Fruit fly (Drosophila melanogaster) whole organism, embryonic: ENCODE data around the gene papi.

Source experiments
- Atf-2 ChIP-seq: fragments of 200-800 bp; sonication (Bioruptor generic); optimal IDR thresholded peaks from 2 replicates; lab custom pipeline; 2016; ENCODE audit warnings: missing biosample characterization, missing genetic modification characterization
- Atf3 ChIP-seq: fragments of 200-800 bp; sonication (Bioruptor generic); optimal IDR thresholded peaks from 3 replicates; lab custom pipeline; 2016; ENCODE audit warnings: missing biosample characterization, missing genetic modification characterization
- BEAF-32 ChIP-seq: fragments of 200-800 bp; sonication (Bioruptor generic); optimal IDR thresholded peaks from 3 replicates; lab custom pipeline; 2017; ENCODE audit warnings: missing biosample characterization, missing genetic modification characterization, mild to moderate bottlenecking, moderate library complexity, missing genetic modification reagents
- BtbVII ChIP-seq: fragments of 200-800 bp; sonication (Bioruptor generic); optimal IDR thresholded peaks from 3 replicates; lab custom pipeline; 2017; ENCODE audit warnings: missing biosample characterization, mild to moderate bottlenecking, missing genetic modification characterization
- Bteb2 ChIP-seq: fragments of 200-800 bp; sonication (Bioruptor generic); optimal IDR thresholded peaks from 2 replicates; lab custom pipeline; 2016; ENCODE audit warnings: missing biosample characterization, missing genetic modification characterization
- CG12071 ChIP-seq: fragments of 200-800 bp; sonication (Bioruptor generic); optimal IDR thresholded peaks from 3 replicates; lab custom pipeline; 2018; ENCODE audit warnings: missing biosample characterization, mild to moderate bottlenecking, missing genetic modification characterization
- CG12391 ChIP-seq: fragments of 200-800 bp; sonication (Bioruptor generic); optimal IDR thresholded peaks from 3 replicates; lab custom pipeline; 2018; ENCODE audit warnings: missing biosample characterization, mild to moderate bottlenecking, missing genetic modification characterization, moderate library complexity
- CG12659 ChIP-seq: fragments of 200-800 bp; sonication (Bioruptor generic); optimal IDR thresholded peaks from 3 replicates; lab custom pipeline; 2017; ENCODE audit warnings: mild to moderate bottlenecking, missing biosample characterization, missing genetic modification reagents, missing genetic modification characterization
- CG15073 ChIP-seq: fragments of 200-800 bp; sonication (Bioruptor generic); optimal IDR thresholded peaks from 2 replicates; lab custom pipeline; 2016; ENCODE audit warnings: missing biosample characterization, missing genetic modification characterization
- CG17568 ChIP-seq: fragments of 200-800 bp; sonication (Bioruptor generic); optimal IDR thresholded peaks from 2 replicates; lab custom pipeline; 2018; ENCODE audit warnings: missing biosample characterization, mild to moderate bottlenecking, missing genetic modification characterization, moderate library complexity
- CG17612 ChIP-seq: fragments of 200-800 bp; sonication (Bioruptor generic); IDR thresholded peaks from 2 replicates; pipeline ENCODE4 v1.3.6; 2022; ENCODE audit warnings: missing biosample characterization, missing genetic modification characterization
- CG1832 ChIP-seq: fragments of 200-800 bp; sonication (Bioruptor generic); optimal IDR thresholded peaks from 2 replicates; lab custom pipeline; 2017; ENCODE audit warnings: missing biosample characterization, mild to moderate bottlenecking, missing genetic modification characterization, inconsistent platforms
- CG30431 ChIP-seq: fragments of 200-800 bp; sonication (Bioruptor generic); optimal IDR thresholded peaks from 2 replicates; lab custom pipeline; 2017; ENCODE audit warnings: missing biosample characterization, missing genetic modification characterization
- CG42726 ChIP-seq: fragments of 200-800 bp; sonication (Bioruptor generic); IDR thresholded peaks from 2 replicates; pipeline ENCODE4 v1.3.6; 2022; ENCODE audit warnings: missing biosample characterization, missing genetic modification characterization; ENCODE audit not compliant: partially characterized antibody
- CG7372 ChIP-seq: fragments of 200-800 bp; sonication (Bioruptor generic); IDR thresholded peaks from 2 replicates; pipeline ENCODE4 v1.3.6; 2022; ENCODE audit warnings: missing biosample characterization, missing genetic modification characterization
- CG7556 ChIP-seq: fragments of 200-800 bp; sonication (Bioruptor generic); optimal IDR thresholded peaks from 2 replicates; lab custom pipeline; 2017; ENCODE audit warnings: missing biosample characterization, mild to moderate bottlenecking, missing genetic modification characterization
- CG8478 ChIP-seq: fragments of >200 bp; optimal IDR thresholded peaks from 2 replicates; lab custom pipeline; 2018
- CG9727 ChIP-seq: fragments of 200-800 bp; sonication (Bioruptor generic); optimal IDR thresholded peaks from 3 replicates; lab custom pipeline; 2017; ENCODE audit warnings: missing biosample characterization, mild to moderate bottlenecking, missing genetic modification characterization
- CG9876 ChIP-seq: fragments of 200-800 bp; sonication (Bioruptor generic); optimal IDR thresholded peaks from 2 replicates; lab custom pipeline; 2016; ENCODE audit warnings: missing biosample characterization, missing genetic modification characterization
- CHES-1-like ChIP-seq: fragments of 200-800 bp; sonication (Bioruptor generic); optimal IDR thresholded peaks from 2 replicates; lab custom pipeline; 2016; ENCODE audit warnings: missing biosample characterization, missing genetic modification characterization
- Dbx ChIP-seq: fragments of 200-800 bp; sonication (Bioruptor generic); IDR thresholded peaks from 3 replicates; pipeline ENCODE4 v1.3.6; 2022; ENCODE audit warnings: missing biosample characterization, missing genetic modification characterization
- Dp ChIP-seq: fragments of 200-800 bp; sonication (Bioruptor generic); optimal IDR thresholded peaks from 2 replicates; lab custom pipeline; 2018; ENCODE audit warnings: missing biosample characterization, mild to moderate bottlenecking, missing genetic modification characterization, moderate library complexity
- HLH3B ChIP-seq: fragments of 200-800 bp; sonication (Bioruptor generic); IDR thresholded peaks from 2 replicates; pipeline ENCODE4 v1.3.6; 2022; ENCODE audit warnings: missing biosample characterization, missing genetic modification characterization
- Hand ChIP-seq: fragments of 200-800 bp; sonication (Bioruptor generic); optimal IDR thresholded peaks from 2 replicates; lab custom pipeline; 2017; ENCODE audit warnings: mild to moderate bottlenecking, missing biosample characterization, missing genetic modification reagents, missing genetic modification characterization
- HmgZ ChIP-seq: fragments of 200-800 bp; sonication (Bioruptor generic); optimal IDR thresholded peaks from 2 replicates; lab custom pipeline; 2018; ENCODE audit warnings: missing biosample characterization, mild to moderate bottlenecking, missing genetic modification characterization
- Hr3 ChIP-seq: fragments of 200-800 bp; sonication (Bioruptor generic); optimal IDR thresholded peaks from 3 replicates; lab custom pipeline; 2016; ENCODE audit warnings: missing biosample characterization, missing genetic modification characterization
- Hr39 ChIP-seq: fragments of >200 bp; optimal IDR thresholded peaks from 2 replicates; lab custom pipeline; 2017
- MTF-1 ChIP-seq: fragments of 200-800 bp; sonication (Bioruptor generic); optimal IDR thresholded peaks from 2 replicates; lab custom pipeline; 2018; ENCODE audit warnings: missing biosample characterization, mild to moderate bottlenecking, missing genetic modification characterization, borderline replicate concordance
- Max ChIP-seq: fragments of 200-800 bp; sonication (Bioruptor generic); optimal IDR thresholded peaks from 2 replicates; lab custom pipeline; 2016; ENCODE audit warnings: missing biosample characterization, mild to moderate bottlenecking, missing genetic modification characterization
- Scr ChIP-seq: fragments of 200-800 bp; sonication (Bioruptor generic); IDR thresholded peaks from 2 replicates; pipeline ENCODE4 v1.3.6; 2022; ENCODE audit warnings: missing biosample characterization, missing genetic modification characterization; ENCODE audit not compliant: partially characterized antibody
- Sox100B ChIP-seq: fragments of 200-800 bp; sonication (Bioruptor generic); optimal IDR thresholded peaks from 3 replicates; lab custom pipeline; 2018; ENCODE audit warnings: missing biosample characterization, mild to moderate bottlenecking, missing genetic modification characterization
- Tbp ChIP-seq: fragments of >200 bp; optimal IDR thresholded peaks from 2 replicates; lab custom pipeline; 2018; ENCODE audit warnings: missing biosample characterization, missing genetic modification characterization
- Trl ChIP-seq, 3 experiments: fragments of >200 bp in 2 of 3; fragments of 200-800 bp in 1 of 3; sonication (Bioruptor generic) in 1 of 3; optimal IDR thresholded peaks; 2 replicates in 1 of 3; 3 replicates in 2 of 3; lab custom pipeline; 2016 to 2017; ENCODE audit warnings: missing biosample characterization in 1 of 3, missing genetic modification characterization in 1 of 3
- abd-A ChIP-seq: fragments of 200-800 bp; sonication (Bioruptor generic); optimal IDR thresholded peaks from 3 replicates; lab custom pipeline; 2019; ENCODE audit warnings: missing biosample characterization, mild to moderate bottlenecking, missing genetic modification characterization, moderate library complexity
- ara ChIP-seq: fragments of 200-800 bp; sonication (Bioruptor generic); IDR thresholded peaks from 2 replicates; pipeline ENCODE4 v1.3.6; 2022; ENCODE audit warnings: missing biosample characterization, missing genetic modification characterization
- btn ChIP-seq: fragments of 200-800 bp; sonication (Bioruptor generic); optimal IDR thresholded peaks from 2 replicates; lab custom pipeline; 2016; ENCODE audit warnings: missing biosample characterization, missing genetic modification characterization
- cas ChIP-seq: fragments of 200-800 bp; sonication (Bioruptor generic); IDR thresholded peaks from 2 replicates; pipeline ENCODE4 v1.3.6; 2022; ENCODE audit warnings: missing biosample characterization, missing genetic modification characterization
- caup ChIP-seq: fragments of 200-800 bp; sonication (Bioruptor generic); optimal IDR thresholded peaks from 3 replicates; lab custom pipeline; 2017; ENCODE audit warnings: missing biosample characterization, mild to moderate bottlenecking, missing genetic modification characterization, moderate library complexity; ENCODE audit not compliant: severe bottlenecking
- crc ChIP-seq: fragments of 200-800 bp; sonication (Bioruptor generic); optimal IDR thresholded peaks from 2 replicates; lab custom pipeline; 2016; ENCODE audit warnings: missing biosample characterization, missing genetic modification characterization
- esg ChIP-seq: fragments of 200-800 bp; sonication (Bioruptor generic); conservative IDR thresholded peaks from 2 replicates; pipeline ENCODE4 v1.3.6; 2022; ENCODE audit warnings: missing biosample characterization, missing genetic modification characterization
- gce ChIP-seq: fragments of 200-800 bp; sonication (Bioruptor generic); IDR thresholded peaks from 3 replicates; pipeline ENCODE4 v1.3.6; 2022; ENCODE audit warnings: missing biosample characterization, missing genetic modification characterization
- gcm2 ChIP-seq: fragments of 200-800 bp; sonication (Bioruptor generic); optimal IDR thresholded peaks from 2 replicates; lab custom pipeline; 2016; ENCODE audit warnings: missing biosample characterization, missing genetic modification characterization
- org-1 ChIP-seq: fragments of 200-800 bp; sonication (Bioruptor generic); optimal IDR thresholded peaks from 2 replicates; lab custom pipeline; 2017; ENCODE audit warnings: missing biosample characterization, missing genetic modification characterization
- pan ChIP-seq, 4 experiments: fragments of >200 bp in 3 of 4; fragments of 200-800 bp in 1 of 4; sonication (Bioruptor generic) in 1 of 4; optimal IDR thresholded peaks in 3 of 4; IDR thresholded peaks in 1 of 4; 2 replicates each; pipeline versions ENCODE4 v1.3.6 to Lab custom; 2017 to 2022; ENCODE audit warnings: missing biosample characterization in 2 of 4, missing genetic modification characterization in 2 of 4, mixed read lengths in 1 of 4
- pnt ChIP-seq: fragments of 200-800 bp; sonication (Bioruptor generic); optimal IDR thresholded peaks from 3 replicates; lab custom pipeline; 2016; ENCODE audit warnings: missing biosample characterization, missing genetic modification characterization
- ranshi ChIP-seq: fragments of 200-800 bp; sonication (Bioruptor generic); IDR thresholded peaks from 2 replicates; pipeline ENCODE4 v1.3.6; 2022; ENCODE audit warnings: missing biosample characterization, missing genetic modification characterization
- sima ChIP-seq: fragments of 200-800 bp; sonication (Bioruptor generic); optimal IDR thresholded peaks from 2 replicates; lab custom pipeline; 2016; ENCODE audit warnings: missing biosample characterization, missing genetic modification characterization
- sqz ChIP-seq: fragments of 200-800 bp; sonication (Bioruptor generic); optimal IDR thresholded peaks from 3 replicates; lab custom pipeline; 2018; ENCODE audit warnings: missing biosample characterization, mild to moderate bottlenecking, missing genetic modification characterization
- tin ChIP-seq: fragments of 200-800 bp; sonication (Bioruptor generic); optimal IDR thresholded peaks from 3 replicates; lab custom pipeline; 2016; ENCODE audit warnings: missing biosample characterization, missing genetic modification characterization
- tx ChIP-seq: fragments of 200-800 bp; sonication (Bioruptor generic); optimal IDR thresholded peaks from 2 replicates; lab custom pipeline; 2016; ENCODE audit warnings: missing biosample characterization, missing genetic modification characterization
- vvl ChIP-seq: fragments of 200-800 bp; sonication (Bioruptor generic); IDR thresholded peaks from 2 replicates; pipeline ENCODE4 v1.3.6; 2022; ENCODE audit warnings: missing biosample characterization, missing genetic modification characterization

The papi gene

dm6 chr2L:2193357-2193780 lies 27.2 kb upstream of the papi start (continued):
- TF ChIP-seq sqz (GFP tag; lab: Kevin White, UChicago) (peak; percentile 86), CG9876 (no peak), sima (GFP tag; lab: Kevin White, UChicago) (no peak), MTF-1 (GFP tag; lab: Kevin White, UChicago) (peak; percentile 55), vvl (GFP tag; lab: Robert Waterston, UW) (no peak), CG30431 (GFP tag; lab: Kevin White, UChicago) (no peak), CG12071 (GFP tag; lab: Kevin White, UChicago) (peak; percentile 78), Dp (GFP tag; lab: Kevin White, UChicago) (peak; percentile 79), CG7556 (GFP tag; lab: Kevin White, UChicago) (no peak), Atf3 (GFP tag; lab: Kevin White, UChicago) (no peak), Scr (GFP tag; lab: Robert Waterston, UW) (no peak), btn (no peak), CG17612 (GFP tag; lab: Robert Waterston, UW) (no peak), ranshi (GFP tag; lab: Robert Waterston, UW) (no peak), abd-A (tag; lab: Kevin White, UChicago) (peak; percentile 98), Dbx (GFP tag; lab: Robert Waterston, UW) (no peak), tin (GFP tag; lab: Kevin White, UChicago) (no peak), CG17568 (GFP tag; lab: Kevin White, UChicago) (peak; percentile 17), Trl (optimal IDR thresholded peaks at IDR 0.05; lab: Kevin White, UChicago) (no peak), Trl (GFP tag; optimal IDR thresholded peaks at IDR 0.05; lab: Kevin White, UChicago) (no peak), tx (GFP tag; lab: Kevin White, UChicago) (no peak), pan (optimal IDR thresholded peaks at IDR 0.05; lab: Kevin White, UChicago) (no peak), pan (GFP tag; optimal IDR thresholded peaks at IDR 0.05 in 1 of 2, IDR thresholded peaks at IDR 0.05 in 1 of 2) (no peak), Bteb2 (no peak), BEAF-32 (peak; percentile 59), ara (GFP tag; lab: Robert Waterston, UW) (no peak), Hand (GFP tag; lab: Kevin White, UChicago) (no peak), org-1 (no peak), CG12659 (GFP tag; lab: Kevin White, UChicago) (peak; percentile 86), Hr3 (GFP tag; lab: Kevin White, UChicago) (no peak), CG1832 (GFP tag; lab: Kevin White, UChicago) (peak; percentile 96), Tbp (GFP tag; lab: Kevin White, UChicago) (no peak), BtbVII (GFP tag; lab: Kevin White, UChicago) (peak; percentile 55), esg (GFP tag; lab: Robert Waterston, UW) (no peak), CG9727 (GFP tag; lab: Kevin White, UChicago) (peak; percentile 16), CG8478 (lab: Kevin White, UChicago) (peak; percentile 90), Hr39 (no peak), HmgZ (tag; lab: Kevin White, UChicago) (peak; percentile 87), Sox100B (GFP tag; lab: Kevin White, UChicago) (no peak), caup (GFP tag; lab: Kevin White, UChicago) (peak; percentile 53), gcm2 (GFP tag; lab: Kevin White, UChicago) (no peak), cas (GFP tag; lab: Robert Waterston, UW) (no peak), Atf-2 (no peak), pnt (no peak), Max (GFP tag; lab: Kevin White, UChicago) (no peak), CG42726 (no peak), gce (GFP tag; lab: Robert Waterston, UW) (no peak), CHES-1-like (GFP tag; lab: Kevin White, UChicago) (peak; percentile 3), crc (GFP tag; lab: Kevin White, UChicago) (no peak), CG15073 (GFP tag; lab: Kevin White, UChicago) (no peak), CG12391 (peak; percentile 24), CG7372 (GFP tag; lab: Robert Waterston, UW) (no peak), HLH3B (GFP tag; lab: Robert Waterston, UW) (no peak)
